ENCODE assay signal across 2 worm cellular contexts in genomic region chrII:5055129-5055666, ce11.
TF ChIP-seq lines count a peak whose summit lies in the region.

ify-1 (minus strand) TSS chrII:5055179.
rpl-22 (plus strand) TSS chrII:5055616.

TF ChIP-seq in whole organism, L1 larva, 84 proteins besides CTCF, POLR2A, EP300 and RAD21 (continued from another document):
- TF ChIP-seq egl-13 (tag; optimal IDR thresholded peaks at IDR 0.05; lab: Kevin White, UChicago) (peak; percentile 69), skn-1 (tag; optimal IDR thresholded peaks at IDR 0.05; lab: Kevin White, UChicago) (peak; percentile 95), dsc-1 (tag; optimal IDR thresholded peaks at IDR 0.05; lab: Kevin White, UChicago) (peak; percentile 89), fkh-8 (tag; optimal IDR thresholded peaks at IDR 0.05; lab: Kevin White, UChicago) (peak; percentile 90), lsy-2 (tag; optimal IDR thresholded peaks at IDR 0.05; lab: Kevin White, UChicago) (peak; percentile 99 to 100), grh-1 (GFP tag; IDR thresholded peaks at IDR 0.05; lab: Robert Waterston, UW) (peak; percentile 92), nhr-19 (GFP tag; conservative IDR thresholded peaks at IDR 0.05; lab: Robert Waterston, UW) (peak; percentile 93), nhr-71 (tag; optimal IDR thresholded peaks at IDR 0.05; lab: Kevin White, UChicago) (peak; percentile 96), nhr-77 (tag; optimal IDR thresholded peaks at IDR 0.05; lab: Kevin White, UChicago) (peak; percentile 95), unc-98 (GFP tag; IDR thresholded peaks at IDR 0.05; lab: Robert Waterston, UW) (no peak), nhr-47 (tag; optimal IDR thresholded peaks at IDR 0.05; lab: Kevin White, UChicago) (peak; percentile 94), jun-1 (tag; optimal IDR thresholded peaks at IDR 0.05; lab: Kevin White, UChicago) (peak; percentile 89), hlh-17 (GFP tag; optimal IDR thresholded peaks at IDR 0.05; lab: Kevin White, UChicago; ENCODE audit: borderline replicate concordance) (no peak), ceh-8 (GFP tag; optimal IDR thresholded peaks at IDR 0.05; lab: Kevin White, UChicago) (peak; percentile 83), unc-62 (GFP tag; optimal IDR thresholded peaks at IDR 0.05; lab: Kevin White, UChicago) (no peak), zag-1 (tag; optimal IDR thresholded peaks at IDR 0.05; lab: Kevin White, UChicago) (peak; percentile 17), fos-1 (tag; optimal IDR thresholded peaks at IDR 0.05; lab: Kevin White, UChicago) (peak; percentile 86), nhr-85 (tag; lab: Kevin White, UChicago) (peak; percentile 96), isw-1 (GFP tag; IDR thresholded peaks at IDR 0.05; lab: Robert Waterston, UW) (peak; percentile 93), zip-4 (GFP tag; optimal IDR thresholded peaks at IDR 0.05; lab: Kevin White, UChicago) (peak; percentile 78), lin-14 (GFP tag; optimal IDR thresholded peaks at IDR 0.05; lab: Kevin White, UChicago) (peak; percentile 92), sox-4 (tag; optimal IDR thresholded peaks at IDR 0.05; lab: Kevin White, UChicago) (peak; percentile 48), ets-5 (GFP tag; IDR thresholded peaks at IDR 0.05; lab: Robert Waterston, UW) (no peak), Y116A8C.19 (tag; optimal IDR thresholded peaks at IDR 0.05; lab: Kevin White, UChicago; ENCODE audit: borderline replicate concordance) (no peak), C34B4.2 (tag; optimal IDR thresholded peaks at IDR 0.05; lab: Kevin White, UChicago) (no peak)

TF ChIP-seq in whole organism, young adult, 124 proteins besides CTCF, POLR2A, EP300 and RAD21 (continued from another document):
- no peak for TF ChIP-seq lag-1 (GFP tag; IDR thresholded peaks at IDR 0.05; lab: Robert Waterston, UW)
- TF ChIP-seq mes-4 (tag; optimal IDR thresholded peaks at IDR 0.05; lab: Kevin White, UChicago) = no peak
- TF ChIP-seq bed-2 (GFP tag; IDR thresholded peaks at IDR 0.05; lab: Robert Waterston, UW) = no peak
- TF ChIP-seq K12H6.12 (tag; optimal IDR thresholded peaks at IDR 0.05; lab: Kevin White, UChicago) = peak; percentile 56
- TF ChIP-seq ceh-27 (GFP tag; optimal IDR thresholded peaks at IDR 0.05; lab: Kevin White, UChicago) = peak; percentile 92
- no peak for TF ChIP-seq F37B4.10 (GFP tag; IDR thresholded peaks at IDR 0.05; lab: Robert Waterston, UW)
- peak; percentile 77 for TF ChIP-seq nfyb-1 (GFP tag; IDR thresholded peaks at IDR 0.05; lab: Robert Waterston, UW)
- TF ChIP-seq ztf-26 (tag; optimal IDR thresholded peaks at IDR 0.05; lab: Kevin White, UChicago) = peak; percentile 26
- no peak for TF ChIP-seq T07F8.4 (tag; optimal IDR thresholded peaks at IDR 0.05; lab: Kevin White, UChicago)
- TF ChIP-seq F22D6.2 (tag; optimal IDR thresholded peaks at IDR 0.05; lab: Kevin White, UChicago) = no peak
- no peak for TF ChIP-seq cebp-2 (GFP tag; IDR thresholded peaks at IDR 0.05; lab: Robert Waterston, UW)
- peak; percentile 37 for TF ChIP-seq mxl-1 (tag; optimal IDR thresholded peaks at IDR 0.05; lab: Kevin White, UChicago)
- peak; percentile 45 for TF ChIP-seq hrde-1 (tag; optimal IDR thresholded peaks at IDR 0.05; lab: Kevin White, UChicago; ENCODE audit: borderline replicate concordance)
- no peak for TF ChIP-seq gei-17 (GFP tag; optimal IDR thresholded peaks at IDR 0.05; lab: Kevin White, UChicago)
- TF ChIP-seq egl-44 (GFP tag; IDR thresholded peaks at IDR 0.05; lab: Robert Waterston, UW) = no peak
- TF ChIP-seq zim-3 (tag; optimal IDR thresholded peaks at IDR 0.05; lab: Kevin White, UChicago) = no peak
- no peak for TF ChIP-seq hlh-26 (GFP tag; conservative IDR thresholded peaks at IDR 0.05; lab: Robert Waterston, UW)
- no peak for TF ChIP-seq nhr-179 (tag; optimal IDR thresholded peaks at IDR 0.05; lab: Kevin White, UChicago)
- TF ChIP-seq F33H1.4 (GFP tag; IDR thresholded peaks at IDR 0.05; lab: Robert Waterston, UW) = peak; percentile 96
